Worm (Caenorhabditis elegans) whole organism, L2 larva: ENCODE measurements around the gene nuo-5.

ENCODE experiments used
- R02D3.7 ChIP-seq: fragments of 150-350 bp; optimal IDR thresholded peaks from 2 replicates; lab custom pipeline; 2014; ENCODE audit warnings: missing biosample characterization, missing genetic modification characterization
- ceh-16 ChIP-seq: fragments of 150-350 bp; optimal IDR thresholded peaks from 2 replicates; lab custom pipeline; 2014; ENCODE audit warnings: missing biosample characterization, missing genetic modification characterization
- ceh-82 ChIP-seq: fragments of 150-350 bp; optimal IDR thresholded peaks from 2 replicates; lab custom pipeline; 2014; ENCODE audit warnings: missing biosample characterization, missing genetic modification characterization
- elt-1 ChIP-seq: fragments of 150-350 bp; optimal IDR thresholded peaks from 2 replicates; lab custom pipeline; 2014; ENCODE audit warnings: missing biosample characterization, missing genetic modification characterization
- fos-1 ChIP-seq: fragments of 150-350 bp; optimal IDR thresholded peaks from 2 replicates; lab custom pipeline; 2014; ENCODE audit warnings: missing biosample characterization, missing genetic modification characterization
- gmeb-1 ChIP-seq: fragments of 150-350 bp; optimal IDR thresholded peaks from 2 replicates; lab custom pipeline; 2014; ENCODE audit warnings: missing biosample characterization, missing genetic modification characterization
- nhr-21 ChIP-seq: fragments of 150-350 bp; optimal IDR thresholded peaks from 2 replicates; lab custom pipeline; 2014; ENCODE audit warnings: missing biosample characterization, missing genetic modification characterization
- nhr-6 ChIP-seq: fragments of 150-350 bp; optimal IDR thresholded peaks from 2 replicates; lab custom pipeline; 2014; ENCODE audit warnings: missing biosample characterization, missing genetic modification characterization
- skn-1 ChIP-seq: sonication (generic microtip); optimal IDR thresholded peaks from 2 replicates; lab custom pipeline; 2017; ENCODE audit warnings: missing biosample characterization, missing genetic modification characterization
- sma-3 ChIP-seq: sonication (generic microtip); optimal IDR thresholded peaks from 2 replicates; lab custom pipeline; 2016; ENCODE audit warnings: missing genetic modification reagents, missing genetic modification characterization, missing compliant biosample characterization
- unc-39 ChIP-seq: fragments of 150-350 bp; optimal IDR thresholded peaks from 2 replicates; lab custom pipeline; 2014; ENCODE audit warnings: missing biosample characterization, missing genetic modification characterization
- unc-55 ChIP-seq: fragments of 150-350 bp; sonication (generic microtip); optimal IDR thresholded peaks from 3 replicates; lab custom pipeline; 2014; ENCODE audit warnings: missing biosample characterization, missing genetic modification reagents, missing genetic modification characterization
- zag-1 ChIP-seq: fragments of 150-350 bp; optimal IDR thresholded peaks from 2 replicates; lab custom pipeline; 2014; ENCODE audit warnings: missing biosample characterization, missing genetic modification characterization
- ztf-11 ChIP-seq: sonication (generic microtip); optimal IDR thresholded peaks from 2 replicates; lab custom pipeline; 2017; ENCODE audit warnings: missing biosample characterization, missing genetic modification characterization
- ztf-4 ChIP-seq: fragments of 150-350 bp; optimal IDR thresholded peaks from 2 replicates; lab custom pipeline; 2014; ENCODE audit warnings: missing biosample characterization, missing genetic modification characterization

The nuo-5 gene

ce11 chrV:2753007-2753406 lies 54.2 kb downstream of the nuo-5 start, which contains the start of gene srx-26:
Gene srx-26 (minus strand): TSS chrV:2753107.
- no peak for TF ChIP-seq skn-1 (tag; lab: Kevin White, UChicago)
- TF ChIP-seq gmeb-1 (tag; lab: Kevin White, UChicago): no peak
- no peak for TF ChIP-seq unc-39 (tag; lab: Kevin White, UChicago)
- TF ChIP-seq zag-1: no peak
- TF ChIP-seq ceh-82 (tag; lab: Kevin White, UChicago): no peak
- no peak for TF ChIP-seq unc-55 (GFP tag; lab: Kevin White, UChicago)
- no peak for TF ChIP-seq ztf-4 (tag; lab: Kevin White, UChicago)
- TF ChIP-seq ztf-11 (tag; lab: Kevin White, UChicago): no peak
- TF ChIP-seq ceh-16 (tag; lab: Kevin White, UChicago): no peak
- TF ChIP-seq nhr-6 (tag; lab: Kevin White, UChicago): no peak
- no peak for TF ChIP-seq fos-1 (tag; lab: Kevin White, UChicago)
- no peak for TF ChIP-seq nhr-21
- no peak for TF ChIP-seq elt-1 (tag; lab: Kevin White, UChicago)
- no peak for TF ChIP-seq sma-3 (GFP tag; lab: Kevin White, UChicago)
- TF ChIP-seq R02D3.7: no peak
